Fruit fly (Drosophila melanogaster): ENCODE results near the gene CG42692.

Gene CG42692

dm6 chr2L:14049958-14050357 lies 42.1 kb downstream of the CG42692 start:
- TF ChIP-seq cg (GFP tag; optimal IDR thresholded peaks at IDR 0.05), result peak; percentile 70
- TF ChIP-seq abd-A (tag; optimal IDR thresholded peaks at IDR 0.05), result peak; percentile 94
- TF ChIP-seq CG3847 (GFP tag; IDR thresholded peaks at IDR 0.05), result no peak
- no peak for TF ChIP-seq Bteb2 (GFP tag; optimal IDR thresholded peaks at IDR 0.05)
- no peak for TF ChIP-seq CG2120 (GFP tag; optimal IDR thresholded peaks at IDR 0.05)
- peak in 1 of 2 experiments; percentile 43 for TF ChIP-seq Trl (optimal IDR thresholded peaks at IDR 0.05)
- TF ChIP-seq Trl (GFP tag; optimal IDR thresholded peaks at IDR 0.05), result no peak
- TF ChIP-seq Ets65A (GFP tag), result peak; percentile 67
- TF ChIP-seq Usf (GFP tag; optimal IDR thresholded peaks at IDR 0.05), result no peak
- TF ChIP-seq Deaf1 (tag; optimal IDR thresholded peaks at IDR 0.05), result peak; percentile 49
- TF ChIP-seq Dref (GFP tag; IDR thresholded peaks at IDR 0.05), result no peak
- TF ChIP-seq CG7372 (GFP tag; IDR thresholded peaks at IDR 0.05), result no peak

- TF ChIP-seq sens (GFP tag), result no peak
- no peak for TF ChIP-seq CG16815 (GFP tag; optimal IDR thresholded peaks at IDR 0.05)
- no peak for TF ChIP-seq Fer1 (GFP tag; optimal IDR thresholded peaks at IDR 0.05)
- TF ChIP-seq Hand (GFP tag; optimal IDR thresholded peaks at IDR 0.05), result no peak
- no peak for TF ChIP-seq B-H2 (GFP tag; optimal IDR thresholded peaks at IDR 0.05)
- no peak for TF ChIP-seq CG18262 (tag; optimal IDR thresholded peaks at IDR 0.05)
- no peak for TF ChIP-seq CG8765 (GFP tag; IDR thresholded peaks at IDR 0.05)
- TF ChIP-seq CG8478 (optimal IDR thresholded peaks at IDR 0.05), result no peak
- peak; percentile 78 for TF ChIP-seq crol (GFP tag; IDR thresholded peaks at IDR 0.05)
- no peak for TF ChIP-seq zen2 (GFP tag; IDR thresholded peaks at IDR 0.05; ENCODE audit: partially characterized antibody)
- no peak for TF ChIP-seq jigr1 (GFP tag; IDR thresholded peaks at IDR 0.05)
- no peak for TF ChIP-seq CG8388 (GFP tag; optimal IDR thresholded peaks at IDR 0.05)
- TF ChIP-seq CG31365 (tag; optimal IDR thresholded peaks at IDR 0.05), result no peak
- peak; percentile 18 for TF ChIP-seq yki (optimal IDR thresholded peaks at IDR 0.05)
- no peak for TF ChIP-seq sna (GFP tag; IDR thresholded peaks at IDR 0.05; ENCODE audit: partially characterized antibody)
- no peak for TF ChIP-seq CG3065 (GFP tag; optimal IDR thresholded peaks at IDR 0.05)
- peak; percentile 91 for TF ChIP-seq CG6254 (GFP tag; optimal IDR thresholded peaks at IDR 0.05)
- TF ChIP-seq CG15011 (GFP tag; optimal IDR thresholded peaks at IDR 0.05), result no peak
- peak; percentile 82 for TF ChIP-seq CG3163 (GFP tag; optimal IDR thresholded peaks at IDR 0.05)
- peak; percentile 34 for TF ChIP-seq cg (GFP tag; optimal IDR thresholded peaks at IDR 0.05)
- TF ChIP-seq esg (GFP tag; conservative IDR thresholded peaks at IDR 0.05), result no peak
- TF ChIP-seq CG14441 (GFP tag; IDR thresholded peaks at IDR 0.05), result no peak
- no peak for TF ChIP-seq Med (GFP tag)
- TF ChIP-seq CG7928 (GFP tag; optimal IDR thresholded peaks at IDR 0.05), result no peak
- no peak for TF ChIP-seq Six4 (GFP tag; optimal IDR thresholded peaks at IDR 0.05)
- TF ChIP-seq tap (tag; optimal IDR thresholded peaks at IDR 0.05), result no peak
- TF ChIP-seq lbe (GFP tag; optimal IDR thresholded peaks at IDR 0.05), result no peak
- 0 out of 3 replicates have a peak, but pooled peaks have one; percentile 42 for TF ChIP-seq Mrtf (GFP tag; IDR thresholded peaks at IDR 0.05)
- no peak for TF ChIP-seq B-H1 (GFP tag; IDR thresholded peaks at IDR 0.05)
- TF ChIP-seq CG31441 (GFP tag; IDR thresholded peaks at IDR 0.05), result no peak
- no peak for TF ChIP-seq Hr3 (GFP tag; optimal IDR thresholded peaks at IDR 0.05)
- no peak for TF ChIP-seq Rfx (GFP tag; IDR thresholded peaks at IDR 0.05)
- no peak for TF ChIP-seq dysf (GFP tag; IDR thresholded peaks at IDR 0.05)
- no peak for TF ChIP-seq CG15601 (tag; optimal IDR thresholded peaks at IDR 0.05)
- TF ChIP-seq ind (GFP tag; optimal IDR thresholded peaks at IDR 0.05), result no peak
- TF ChIP-seq CG2202 (tag; optimal IDR thresholded peaks at IDR 0.05), result no peak
- TF ChIP-seq ewg (GFP tag; optimal IDR thresholded peaks at IDR 0.05), result peak; percentile 18
- no peak for TF ChIP-seq fru (optimal IDR thresholded peaks at IDR 0.05)
- no peak for TF ChIP-seq aop (GFP tag; IDR thresholded peaks at IDR 0.05)
- peak; percentile 38; the same call in 1 of the 2 replicates for TF ChIP-seq CG10366 (GFP tag; IDR thresholded peaks at IDR 0.05)
- no peak for TF ChIP-seq CG30403 (GFP tag; optimal IDR thresholded peaks at IDR 0.05)
- TF ChIP-seq CG17361 (GFP tag; IDR thresholded peaks at IDR 0.05), result no peak
- TF ChIP-seq dmrt11E (tag; optimal IDR thresholded peaks at IDR 0.05), result no peak
These were observed 46.4 kb downstream of the CG42692 start for dm6 chr2L:14054281-14054680.
